Worm (Caenorhabditis elegans) whole organism, L3 larva: ENCODE data around the gene znf-593.

ENCODE experiments used
- R02D3.7 ChIP-seq: fragments of 150-350 bp; optimal IDR thresholded peaks from 2 replicates; lab custom pipeline; 2014; ENCODE audit warnings: missing biosample characterization, missing genetic modification characterization
- ZK546.5 ChIP-seq: sonication (generic microtip); optimal IDR thresholded peaks from 2 replicates; lab custom pipeline; 2017; ENCODE audit warnings: missing biosample characterization, missing genetic modification characterization
- ama-1 ChIP-seq: fragments of 150-350 bp; optimal IDR thresholded peaks from 2 replicates; lab custom pipeline; 2018
- ceh-16 ChIP-seq: sonication (generic microtip); optimal IDR thresholded peaks from 2 replicates; lab custom pipeline; 2017; ENCODE audit warnings: missing biosample characterization, missing genetic modification characterization
- ceh-28 ChIP-seq: fragments of 150-350 bp; optimal IDR thresholded peaks from 2 replicates; lab custom pipeline; 2014; ENCODE audit warnings: missing biosample characterization, missing genetic modification reagents, missing genetic modification characterization
- daf-12 ChIP-seq: fragments of 150-350 bp; optimal IDR thresholded peaks from 2 replicates; lab custom pipeline; 2014; ENCODE audit warnings: missing biosample characterization, missing genetic modification reagents, missing genetic modification characterization
- egl-27 ChIP-seq: sonication (generic microtip); optimal IDR thresholded peaks from 4 replicates; lab custom pipeline; 2017; ENCODE audit warnings: missing biosample characterization, missing genetic modification reagents, missing genetic modification characterization
- egl-5 ChIP-seq: fragments of 150-350 bp; optimal IDR thresholded peaks from 2 replicates; lab custom pipeline; 2017; ENCODE audit warnings: missing biosample characterization, missing genetic modification reagents, missing genetic modification characterization, inconsistent platforms
- elt-1 ChIP-seq: fragments of 150-350 bp; optimal IDR thresholded peaks from 2 replicates; lab custom pipeline; 2014; ENCODE audit warnings: missing biosample characterization, missing genetic modification characterization
- elt-3 ChIP-seq, 3 experiments: fragments of 150-350 bp in 1 of 3; sonication (generic microtip) in 2 of 3; optimal IDR thresholded peaks; 2 replicates in 2 of 3; 4 replicates in 1 of 3; lab custom pipeline; 2014 to 2017; ENCODE audit warnings: missing biosample characterization in 3 of 3, missing genetic modification characterization in 3 of 3
- eor-1 ChIP-seq, 2 experiments: fragments of 150-350 bp; optimal IDR thresholded peaks; 2 replicates each; lab custom pipeline; 2014 to 2018; ENCODE audit warnings: missing biosample characterization in 2 of 2, missing genetic modification characterization in 2 of 2
- fkh-10 ChIP-seq: sonication (generic microtip); optimal IDR thresholded peaks from 2 replicates; lab custom pipeline; 2017; ENCODE audit warnings: missing biosample characterization, missing genetic modification reagents, missing genetic modification characterization
- fkh-2 ChIP-seq: fragments of 150-350 bp; optimal IDR thresholded peaks from 2 replicates; lab custom pipeline; 2014; ENCODE audit warnings: missing biosample characterization, missing genetic modification reagents, missing genetic modification characterization
- fos-1 ChIP-seq: fragments of 150-350 bp; optimal IDR thresholded peaks from 2 replicates; lab custom pipeline; 2014; ENCODE audit warnings: missing biosample characterization, missing genetic modification characterization
- hmg-11 ChIP-seq: sonication (generic microtip); optimal IDR thresholded peaks from 2 replicates; lab custom pipeline; 2016; ENCODE audit warnings: missing genetic modification characterization, missing compliant biosample characterization
- jun-1 ChIP-seq: fragments of 150-350 bp; optimal IDR thresholded peaks from 2 replicates; lab custom pipeline; 2014; ENCODE audit warnings: missing biosample characterization, missing genetic modification reagents, missing genetic modification characterization
- lin-15B ChIP-seq: fragments of 150-350 bp; optimal IDR thresholded peaks from 2 replicates; lab custom pipeline; 2014; ENCODE audit warnings: missing biosample characterization, missing genetic modification characterization
- lin-39 ChIP-seq: fragments of 150-350 bp; optimal IDR thresholded peaks from 2 replicates; lab custom pipeline; 2018; ENCODE audit warnings: missing biosample characterization, missing genetic modification reagents, missing genetic modification characterization
- lsy-12 ChIP-seq: sonication (generic microtip); optimal IDR thresholded peaks from 2 replicates; lab custom pipeline; 2016; ENCODE audit warnings: mild to moderate bottlenecking, missing genetic modification characterization, missing compliant biosample characterization
- mdl-1 ChIP-seq: fragments of 150-350 bp; optimal IDR thresholded peaks from 2 replicates; lab custom pipeline; 2014; ENCODE audit warnings: missing biosample characterization, missing genetic modification characterization
- mml-1 ChIP-seq: fragments of 150-350 bp; sonication (generic microtip); optimal IDR thresholded peaks from 3 replicates; lab custom pipeline; 2014; ENCODE audit warnings: missing biosample characterization, missing genetic modification characterization
- nfya-1 ChIP-seq: sonication (generic microtip); optimal IDR thresholded peaks from 2 replicates; lab custom pipeline; 2017; ENCODE audit warnings: missing genetic modification characterization, mild to moderate bottlenecking, missing compliant biosample characterization, antibody characterized with exemption, moderate library complexity; ENCODE audit not compliant: insufficient read depth
- nhr-23 ChIP-seq: fragments of 150-350 bp; optimal IDR thresholded peaks from 2 replicates; lab custom pipeline; 2014; ENCODE audit warnings: missing biosample characterization, missing genetic modification reagents, missing genetic modification characterization
- nhr-28 ChIP-seq: fragments of 150-350 bp; optimal IDR thresholded peaks from 2 replicates; lab custom pipeline; 2014; ENCODE audit warnings: missing biosample characterization, missing genetic modification characterization
- nhr-77 ChIP-seq: fragments of 150-350 bp; optimal IDR thresholded peaks from 2 replicates; lab custom pipeline; 2014; ENCODE audit warnings: missing biosample characterization, missing genetic modification characterization
- pha-4 ChIP-seq: fragments of 150-350 bp; optimal IDR thresholded peaks from 2 replicates; lab custom pipeline; 2014; ENCODE audit warnings: missing biosample characterization, missing genetic modification reagents, missing genetic modification characterization
- pqm-1 ChIP-seq: fragments of 150-350 bp; optimal IDR thresholded peaks from 2 replicates; lab custom pipeline; 2017; ENCODE audit warnings: missing biosample characterization, missing genetic modification characterization, inconsistent platforms
- sea-2 ChIP-seq: fragments of 150-350 bp; sonication (generic microtip); optimal IDR thresholded peaks from 4 replicates; lab custom pipeline; 2014; ENCODE audit warnings: missing biosample characterization, missing genetic modification reagents, missing genetic modification characterization
- snpc-4 ChIP-seq: fragments of 150-350 bp; optimal IDR thresholded peaks from 2 replicates; lab custom pipeline; 2014; ENCODE audit warnings: missing biosample characterization, missing genetic modification characterization
- unc-39 ChIP-seq: sonication (generic microtip); optimal IDR thresholded peaks from 4 replicates; lab custom pipeline; 2017; ENCODE audit warnings: missing biosample characterization, missing genetic modification characterization
- ztf-11 ChIP-seq: fragments of 150-350 bp; optimal IDR thresholded peaks from 2 replicates; lab custom pipeline; 2014; ENCODE audit warnings: missing biosample characterization, missing genetic modification characterization
- ztf-4 ChIP-seq: fragments of 150-350 bp; optimal IDR thresholded peaks from 2 replicates; lab custom pipeline; 2014; ENCODE audit warnings: missing biosample characterization, missing genetic modification characterization

znf-593 gene

DNA sequence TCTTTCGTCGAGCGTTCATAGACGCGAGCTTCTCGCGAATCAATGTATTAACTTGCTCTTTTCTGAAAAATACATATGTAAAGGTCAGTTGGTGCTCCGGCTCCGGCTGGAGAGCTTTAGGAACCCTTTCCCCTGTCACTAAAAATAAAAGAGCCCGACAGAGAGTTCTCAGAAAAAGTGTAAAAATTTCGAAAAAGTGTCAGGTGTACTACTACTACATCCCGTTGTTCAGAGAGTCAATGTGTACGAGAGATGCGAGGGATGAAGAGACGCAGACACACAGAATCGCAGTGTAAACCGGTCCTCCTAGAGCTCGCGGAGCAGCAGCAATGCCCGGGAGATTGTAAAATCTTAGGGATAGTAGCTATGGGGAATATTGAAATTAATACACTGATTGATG lies 24.1 kb upstream of the znf-593 start:
- TF ChIP-seq ztf-11 (tag; lab: Kevin White, UChicago) (no peak), sea-2 (GFP tag; lab: Kevin White, UChicago) (no peak), fos-1 (tag; lab: Kevin White, UChicago) (no peak), lin-15B (peak; percentile 10), nfya-1 (tag; lab: Kevin White, UChicago) (peak; percentile 56), eor-1 (tag; optimal IDR thresholded peaks at IDR 0.05; lab: Kevin White, UChicago) (no peak)

ce11 chrIII:11938525-11938924 lies 20.0 kb upstream of the znf-593 start:
- TF ChIP-seq mdl-1 (tag; lab: Kevin White, UChicago): no peak
- no peak for TF ChIP-seq ztf-11 (tag; lab: Kevin White, UChicago)
- no peak for TF ChIP-seq unc-39 (tag; lab: Kevin White, UChicago)
- TF ChIP-seq daf-12 (tag; lab: Kevin White, UChicago): no peak
- no peak for TF ChIP-seq fkh-10
- TF ChIP-seq lin-15B: no peak
- TF ChIP-seq elt-1 (tag; lab: Kevin White, UChicago): no peak
- no peak for TF ChIP-seq ceh-16 (tag; lab: Kevin White, UChicago)
- TF ChIP-seq lsy-12: no peak
- TF ChIP-seq jun-1 (tag; lab: Kevin White, UChicago): no peak
- TF ChIP-seq pha-4: no peak
- no peak for TF ChIP-seq fkh-2 (tag; lab: Kevin White, UChicago)
- TF ChIP-seq nhr-77 (tag; lab: Kevin White, UChicago): no peak
- no peak for TF ChIP-seq lin-39 (tag; lab: Kevin White, UChicago)
- no peak for TF ChIP-seq mml-1 (tag; lab: Kevin White, UChicago)
- TF ChIP-seq R02D3.7: no peak

ce11 chrIII:11937911-11938310 lies 19.4 kb upstream of the znf-593 start:
- peak; percentile 46 for TF ChIP-seq nfya-1 (tag; lab: Kevin White, UChicago)
- peak; percentile 28 for TF ChIP-seq egl-5 (tag; lab: Kevin White, UChicago)
- TF ChIP-seq egl-27: no peak

DNA sequence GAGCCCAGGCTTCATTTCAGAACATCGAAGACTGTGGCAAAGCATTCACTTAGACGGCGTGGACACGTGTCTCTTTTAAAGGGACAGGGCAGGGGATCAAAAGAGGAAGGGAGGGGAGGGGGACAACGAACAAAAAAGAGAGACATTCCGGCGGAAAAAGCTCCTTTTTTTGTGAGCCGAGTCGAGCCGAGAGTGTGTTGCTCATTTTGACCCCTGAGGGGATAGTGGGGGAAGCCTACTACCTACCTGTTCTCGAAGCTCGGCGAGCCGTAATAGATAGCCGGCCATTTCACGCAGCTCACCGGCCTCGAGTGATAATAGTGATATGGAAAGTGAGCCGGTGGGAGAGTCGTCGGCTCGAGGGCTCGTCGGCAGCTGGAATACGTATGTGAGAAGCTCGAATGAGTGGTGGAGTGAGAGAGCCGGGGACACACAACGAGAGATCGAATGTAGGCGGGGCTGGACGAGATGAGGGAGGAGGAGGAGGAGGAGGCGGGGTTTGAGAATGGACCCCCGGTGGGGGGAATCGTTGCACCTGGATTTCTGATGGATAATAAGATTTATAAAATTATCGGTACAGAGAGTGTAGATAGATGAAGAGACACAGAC lies 18.3 kb upstream of the znf-593 start:
- TF ChIP-seq ama-1 (peak; percentile 75), ceh-28 (tag; lab: Kevin White, UChicago) (no peak), ztf-4 (tag; lab: Kevin White, UChicago) (no peak), daf-12 (tag; lab: Kevin White, UChicago) (no peak), fkh-10 (no peak), nfya-1 (tag; lab: Kevin White, UChicago) (peak; percentile 38), nhr-23 (tag; lab: Kevin White, UChicago) (no peak), pqm-1 (tag; lab: Kevin White, UChicago) (no peak)

DNA sequence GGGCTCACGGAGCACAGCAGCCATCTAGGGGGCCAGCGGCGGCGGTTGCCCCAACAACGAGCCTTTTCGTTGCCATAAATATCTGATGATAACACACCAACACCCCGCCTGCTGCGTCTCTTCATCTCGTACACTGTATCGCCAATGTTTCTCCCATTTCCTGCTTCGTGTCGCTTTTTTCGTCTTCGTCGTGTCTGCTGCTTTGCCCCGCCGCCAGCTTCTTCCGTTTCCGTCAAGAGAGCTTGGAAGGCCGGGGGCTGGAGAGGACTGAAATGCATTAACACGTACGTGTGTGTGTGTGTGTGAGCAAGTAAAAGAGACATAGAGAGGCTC lies 17.4 kb upstream of the znf-593 start:
- TF ChIP-seq pqm-1 (tag; lab: Kevin White, UChicago): no peak
- no peak for TF ChIP-seq ceh-16 (tag; lab: Kevin White, UChicago)
- no peak for TF ChIP-seq ZK546.5 (tag; lab: Kevin White, UChicago)
- TF ChIP-seq snpc-4 (tag; lab: Kevin White, UChicago): peak; percentile 57
- no peak for TF ChIP-seq elt-3 (tag; optimal IDR thresholded peaks at IDR 0.05; lab: Kevin White, UChicago)
- no peak for TF ChIP-seq mml-1 (tag; lab: Kevin White, UChicago)
- TF ChIP-seq hmg-11 (tag; lab: Kevin White, UChicago): peak; percentile 37
- TF ChIP-seq ztf-11 (tag; lab: Kevin White, UChicago): no peak
- peak; percentile 34 for TF ChIP-seq lin-39 (tag; lab: Kevin White, UChicago)
- TF ChIP-seq lin-15B: peak; percentile 34
- TF ChIP-seq nhr-28 (tag; lab: Kevin White, UChicago): no peak
- no peak for TF ChIP-seq nhr-77 (tag; lab: Kevin White, UChicago)
- TF ChIP-seq nfya-1 (tag; lab: Kevin White, UChicago): peak; percentile 64
